Fruit fly (Drosophila melanogaster) whole organism, embryonic: ENCODE data around the gene Syt1.

ENCODE experiments used
- Bdp1 ChIP-seq: fragments of 200-800 bp; sonication (Bioruptor generic); optimal IDR thresholded peaks from 3 replicates; lab custom pipeline; 2016; ENCODE audit warnings: missing biosample characterization, missing genetic modification characterization
- C15 ChIP-seq: fragments of 200-800 bp; sonication (Bioruptor generic); IDR thresholded peaks from 3 replicates; pipeline ENCODE4 v1.3.6; 2022; ENCODE audit warnings: missing biosample characterization, missing genetic modification characterization
- CG10209 ChIP-seq: fragments of 200-800 bp; sonication (Bioruptor generic); optimal IDR thresholded peaks from 3 replicates; lab custom pipeline; 2017; ENCODE audit warnings: missing biosample characterization, mild to moderate bottlenecking, missing genetic modification characterization, missing genetic modification reagents
- CG10267 ChIP-seq: fragments of 200-800 bp; sonication (Bioruptor generic); optimal IDR thresholded peaks from 2 replicates; lab custom pipeline; 2018; ENCODE audit warnings: missing biosample characterization, mild to moderate bottlenecking, missing genetic modification characterization, moderate library complexity
- CG10321 ChIP-seq: fragments of 200-800 bp; sonication (Bioruptor generic); IDR thresholded peaks from 2 replicates; pipeline ENCODE4 v1.3.6; 2022; ENCODE audit warnings: missing biosample characterization, missing genetic modification characterization
- CG11093 ChIP-seq: fragments of 200-800 bp; sonication (Bioruptor generic); IDR thresholded peaks from 3 replicates; pipeline ENCODE4 v1.3.6; 2022; ENCODE audit warnings: missing biosample characterization, missing genetic modification characterization
- CG12155 ChIP-seq: fragments of 200-800 bp; sonication (Bioruptor generic); optimal IDR thresholded peaks from 3 replicates; lab custom pipeline; 2016; ENCODE audit warnings: missing biosample characterization, missing genetic modification characterization
- CG12219 ChIP-seq: fragments of 200-800 bp; sonication (Bioruptor generic); optimal IDR thresholded peaks from 3 replicates; lab custom pipeline; 2018; ENCODE audit warnings: missing biosample characterization, mild to moderate bottlenecking, missing genetic modification characterization
- CG12769 ChIP-seq: fragments of 200-800 bp; sonication (Bioruptor generic); optimal IDR thresholded peaks from 2 replicates; lab custom pipeline; 2019; ENCODE audit warnings: missing biosample characterization, mild to moderate bottlenecking, missing genetic modification characterization, moderate library complexity
- CG13287 ChIP-seq: fragments of 200-800 bp; sonication (Bioruptor generic); IDR thresholded peaks from 2 replicates; pipeline ENCODE4 v1.3.6; 2022; ENCODE audit warnings: missing biosample characterization, missing genetic modification characterization; ENCODE audit not compliant: partially characterized antibody
- CG14050 ChIP-seq: fragments of 200-800 bp; sonication (Bioruptor generic); IDR thresholded peaks from 3 replicates; pipeline ENCODE4 v1.3.6; 2022; ENCODE audit warnings: missing biosample characterization, missing genetic modification characterization
- CG1529 ChIP-seq: fragments of 200-800 bp; sonication (Bioruptor generic); optimal IDR thresholded peaks from 3 replicates; lab custom pipeline; 2018; ENCODE audit warnings: missing biosample characterization, missing genetic modification characterization
- CG15601 ChIP-seq: fragments of 200-800 bp; sonication (Bioruptor generic); optimal IDR thresholded peaks from 3 replicates; lab custom pipeline; 2019; ENCODE audit warnings: missing biosample characterization, mild to moderate bottlenecking, missing genetic modification characterization, moderate library complexity
- CG18619 ChIP-seq: fragments of 200-800 bp; sonication (Bioruptor generic); optimal IDR thresholded peaks from 3 replicates; lab custom pipeline; 2017; ENCODE audit warnings: missing biosample characterization, mild to moderate bottlenecking, missing genetic modification characterization
- CG2120 ChIP-seq: fragments of 200-800 bp; sonication (Bioruptor generic); optimal IDR thresholded peaks from 3 replicates; lab custom pipeline; 2016; ENCODE audit warnings: missing biosample characterization, missing genetic modification characterization
- CG30403 ChIP-seq: fragments of 200-800 bp; sonication (Bioruptor generic); optimal IDR thresholded peaks from 3 replicates; lab custom pipeline; 2016; ENCODE audit warnings: missing biosample characterization, missing genetic modification characterization
- CG5245 ChIP-seq: fragments of 200-800 bp; sonication (Bioruptor generic); optimal IDR thresholded peaks from 3 replicates; lab custom pipeline; 2016; ENCODE audit warnings: missing biosample characterization, missing genetic modification characterization
- CG7357 ChIP-seq: fragments of 200-800 bp; sonication (Bioruptor generic); IDR thresholded peaks from 3 replicates; pipeline ENCODE4 v1.3.6; 2022; ENCODE audit warnings: missing biosample characterization, missing genetic modification characterization
- CG8924 ChIP-seq: fragments of 200-800 bp; optimal IDR thresholded peaks from 3 replicates; lab custom pipeline; 2019; ENCODE audit warnings: missing biosample characterization, mild to moderate bottlenecking, missing genetic modification characterization, moderate library complexity
- CG9817 ChIP-seq: fragments of 200-800 bp; sonication (Bioruptor generic); optimal IDR thresholded peaks from 2 replicates; lab custom pipeline; 2018; ENCODE audit warnings: missing biosample characterization, mild to moderate bottlenecking, missing genetic modification characterization, moderate library complexity
- D19A ChIP-seq: fragments of 200-800 bp; optimal IDR thresholded peaks from 3 replicates; lab custom pipeline; 2019; ENCODE audit warnings: missing biosample characterization, mild to moderate bottlenecking, missing genetic modification characterization, moderate library complexity
- D19B ChIP-seq: fragments of 200-800 bp; sonication (Bioruptor generic); optimal IDR thresholded peaks from 2 replicates; lab custom pipeline; 2017; ENCODE audit warnings: missing biosample characterization, mild to moderate bottlenecking, missing genetic modification characterization
- Deaf1 ChIP-seq: fragments of 200-800 bp; optimal IDR thresholded peaks from 3 replicates; lab custom pipeline; 2019; ENCODE audit warnings: missing biosample characterization, mild to moderate bottlenecking, missing genetic modification characterization, moderate library complexity
- Dip2 ChIP-seq: fragments of 200-800 bp; sonication (Bioruptor generic); IDR thresholded peaks from 2 replicates; pipeline ENCODE4 v1.3.6; 2022; ENCODE audit warnings: missing biosample characterization, missing genetic modification characterization
- Dip3 ChIP-seq: fragments of 200-800 bp; sonication (Bioruptor generic); optimal IDR thresholded peaks from 3 replicates; lab custom pipeline; 2016; ENCODE audit warnings: missing biosample characterization, missing genetic modification characterization
- Ets65A ChIP-seq: fragments of 200-800 bp; sonication (Bioruptor generic); peaks from one replicate; lab custom pipeline; 2016; ENCODE audit warnings: missing biosample characterization, missing genetic modification characterization
- MESR4 ChIP-seq: fragments of 200-800 bp; sonication (Bioruptor generic); optimal IDR thresholded peaks from 2 replicates; lab custom pipeline; 2018; ENCODE audit warnings: missing biosample characterization, mild to moderate bottlenecking, missing genetic modification characterization, moderate library complexity
- Mad ChIP-seq: fragments of 200-800 bp; sonication (Bioruptor generic); optimal IDR thresholded peaks from 2 replicates; lab custom pipeline; 2016; ENCODE audit warnings: missing biosample characterization, missing genetic modification characterization
- Meics ChIP-seq: fragments of 200-800 bp; sonication (Bioruptor generic); optimal IDR thresholded peaks from 2 replicates; lab custom pipeline; 2017; ENCODE audit warnings: missing biosample characterization, mild to moderate bottlenecking, missing genetic modification characterization
- NfI ChIP-seq: fragments of 200-800 bp; sonication (Bioruptor generic); optimal IDR thresholded peaks from 3 replicates; lab custom pipeline; 2018; ENCODE audit warnings: missing biosample characterization, mild to moderate bottlenecking, missing genetic modification characterization, moderate library complexity
- Ptx1 ChIP-seq: fragments of 200-800 bp; sonication (Bioruptor generic); IDR thresholded peaks from 2 replicates; pipeline ENCODE4 v1.3.6; 2022; ENCODE audit warnings: missing biosample characterization, missing genetic modification characterization
- Ravus ChIP-seq: fragments of 200-800 bp; sonication (Bioruptor generic); IDR thresholded peaks from 2 replicates; pipeline ENCODE4 v1.3.6; 2022; ENCODE audit warnings: missing biosample characterization, missing genetic modification characterization
- Rfx ChIP-seq: fragments of 200-800 bp; sonication (Bioruptor generic); IDR thresholded peaks from 2 replicates; pipeline ENCODE4 v1.3.6; 2022; ENCODE audit warnings: missing biosample characterization, missing genetic modification characterization
- Sry-δ ChIP-seq: fragments of 200-800 bp; sonication (Bioruptor generic); optimal IDR thresholded peaks from 2 replicates; lab custom pipeline; 2016; ENCODE audit warnings: missing biosample characterization, missing genetic modification characterization
- ato ChIP-seq: fragments of 200-800 bp; sonication (Bioruptor generic); IDR thresholded peaks from 2 replicates; pipeline ENCODE4 v1.3.6; 2022; ENCODE audit warnings: missing biosample characterization, missing genetic modification characterization; ENCODE audit not compliant: partially characterized antibody
- crc ChIP-seq: fragments of 200-800 bp; sonication (Bioruptor generic); optimal IDR thresholded peaks from 2 replicates; lab custom pipeline; 2016; ENCODE audit warnings: missing biosample characterization, missing genetic modification characterization
- crol ChIP-seq: fragments of 200-800 bp; sonication (Bioruptor generic); IDR thresholded peaks from 2 replicates; pipeline ENCODE4 v1.3.6; 2022; ENCODE audit warnings: missing biosample characterization, missing genetic modification characterization
- danr ChIP-seq: fragments of 200-800 bp; sonication (Bioruptor generic); IDR thresholded peaks from 2 replicates; pipeline ENCODE4 v1.3.6; 2022; ENCODE audit warnings: missing biosample characterization, missing genetic modification characterization
- dpn ChIP-seq, 2 experiments: fragments of 200-800 bp; sonication (Bioruptor generic); optimal IDR thresholded peaks; 3 replicates each; lab custom pipeline; 2016; ENCODE audit warnings: missing biosample characterization in 2 of 2, missing genetic modification characterization in 2 of 2
- esg ChIP-seq: fragments of 200-800 bp; sonication (Bioruptor generic); conservative IDR thresholded peaks from 2 replicates; pipeline ENCODE4 v1.3.6; 2022; ENCODE audit warnings: missing biosample characterization, missing genetic modification characterization
- fd102C ChIP-seq: fragments of 200-800 bp; sonication (Bioruptor generic); optimal IDR thresholded peaks from 2 replicates; lab custom pipeline; 2018; ENCODE audit warnings: missing biosample characterization, mild to moderate bottlenecking, missing genetic modification characterization, moderate library complexity
- fu2 ChIP-seq: fragments of 200-800 bp; sonication (Bioruptor generic); optimal IDR thresholded peaks from 2 replicates; lab custom pipeline; 2016; ENCODE audit warnings: missing biosample characterization, missing genetic modification characterization
- ham ChIP-seq: fragments of 200-800 bp; sonication (Bioruptor generic); IDR thresholded peaks from 2 replicates; pipeline ENCODE4 v1.3.6; 2022; ENCODE audit warnings: missing biosample characterization, missing genetic modification characterization
- hbn ChIP-seq: fragments of 200-800 bp; sonication (Bioruptor generic); IDR thresholded peaks from 2 replicates; pipeline ENCODE4 v1.3.6; 2022; ENCODE audit warnings: missing biosample characterization, missing genetic modification characterization; ENCODE audit not compliant: partially characterized antibody
- hkb ChIP-seq, 2 experiments: fragments of 200-800 bp in 1 of 2; fragments of >200 bp in 1 of 2; sonication (Bioruptor generic) in 1 of 2; IDR thresholded peaks in 1 of 2; optimal IDR thresholded peaks in 1 of 2; 2 replicates each; pipeline versions ENCODE4 v1.3.6 to Lab custom; 2017 to 2022; ENCODE audit warnings: missing biosample characterization in 1 of 2, missing genetic modification characterization in 1 of 2
- mirr ChIP-seq: fragments of 200-800 bp; sonication (Bioruptor generic); optimal IDR thresholded peaks from 3 replicates; lab custom pipeline; 2018; ENCODE audit warnings: missing biosample characterization, mild to moderate bottlenecking, missing genetic modification characterization
- p53 ChIP-seq: fragments of 200-800 bp; sonication (Bioruptor generic); optimal IDR thresholded peaks from 2 replicates; lab custom pipeline; 2016; ENCODE audit warnings: missing biosample characterization, missing genetic modification characterization
- pum ChIP-seq: fragments of 200-800 bp; sonication (Bioruptor generic); optimal IDR thresholded peaks from 2 replicates; lab custom pipeline; 2016; ENCODE audit warnings: missing biosample characterization, missing genetic modification characterization
- seq ChIP-seq: fragments of 200-800 bp; sonication (Bioruptor generic); IDR thresholded peaks from 2 replicates; pipeline ENCODE4 v1.3.6; 2022; ENCODE audit warnings: missing biosample characterization, missing genetic modification characterization
- stc ChIP-seq: fragments of 200-800 bp; sonication (Bioruptor generic); IDR thresholded peaks from 2 replicates; pipeline ENCODE4 v1.3.6; 2022; ENCODE audit warnings: missing biosample characterization, missing genetic modification characterization
- tio ChIP-seq: fragments of 200-800 bp; sonication (Bioruptor generic); optimal IDR thresholded peaks from 2 replicates; lab custom pipeline; 2017; ENCODE audit warnings: missing biosample characterization, missing genetic modification characterization, inconsistent platforms
- wdn ChIP-seq: fragments of 200-800 bp; sonication (Bioruptor generic); IDR thresholded peaks from 2 replicates; pipeline ENCODE4 v1.3.6; 2022; ENCODE audit warnings: missing biosample characterization, missing genetic modification characterization

Gene Syt1

dm6 chr2L:2734946-2735345, 64.8 kb downstream of the Syt1 start (continued):
- TF ChIP-seq fd102C, result no peak
- no peak for TF ChIP-seq ham
- no peak for TF ChIP-seq wdn (GFP tag; lab: Robert Waterston, UW)
- TF ChIP-seq D19B (GFP tag; lab: Kevin White, UChicago), result peak; percentile 17
- TF ChIP-seq ato (GFP tag; lab: Robert Waterston, UW), result no peak
- TF ChIP-seq Ravus (GFP tag; lab: Robert Waterston, UW), result no peak
- no peak for TF ChIP-seq hbn (GFP tag; lab: Robert Waterston, UW)
- no peak for TF ChIP-seq CG14050 (GFP tag; lab: Robert Waterston, UW)
- peak; percentile 47 for TF ChIP-seq CG12769 (tag; lab: Kevin White, UChicago)
- peak; percentile 38 for TF ChIP-seq fu2 (GFP tag; lab: Kevin White, UChicago)
- no peak for TF ChIP-seq seq
- peak; percentile 12 for TF ChIP-seq Meics (GFP tag; lab: Kevin White, UChicago)
- TF ChIP-seq p53, result no peak
- 0 out of 3 replicates have a peak, but pooled peaks have one; percentile 23 for TF ChIP-seq C15 (GFP tag; lab: Robert Waterston, UW)
- no peak for TF ChIP-seq crol (GFP tag; lab: Robert Waterston, UW)
- no peak for TF ChIP-seq MESR4 (GFP tag; lab: Kevin White, UChicago)
- no peak for TF ChIP-seq CG11093 (GFP tag; lab: Robert Waterston, UW)
- no peak for TF ChIP-seq CG15601
- no peak for TF ChIP-seq tio (GFP tag; lab: Kevin White, UChicago)
- no peak for TF ChIP-seq mirr (GFP tag; lab: Kevin White, UChicago)
- no peak for TF ChIP-seq Deaf1 (tag; lab: Kevin White, UChicago)
- no peak for TF ChIP-seq CG5245 (GFP tag; lab: Kevin White, UChicago)
- TF ChIP-seq CG13287 (GFP tag; lab: Robert Waterston, UW), result no peak
- TF ChIP-seq Dip2 (GFP tag; lab: Robert Waterston, UW), result no peak
- no peak for TF ChIP-seq hkb (optimal IDR thresholded peaks at IDR 0.05; lab: Kevin White, UChicago)
- TF ChIP-seq hkb (GFP tag; IDR thresholded peaks at IDR 0.05; lab: Robert Waterston, UW), result no peak
- no peak for TF ChIP-seq Sry-δ (GFP tag; lab: Kevin White, UChicago)
- TF ChIP-seq D19A (tag; lab: Kevin White, UChicago), result no peak
- no peak for TF ChIP-seq pum (GFP tag; lab: Kevin White, UChicago)
- TF ChIP-seq stc (GFP tag; lab: Robert Waterston, UW), result no peak
- peak; percentile 43 for TF ChIP-seq Ets65A
- TF ChIP-seq dpn (GFP tag; optimal IDR thresholded peaks at IDR 0.05; lab: Kevin White, UChicago), result peak in 1 of 2 experiments; percentile 14
- no peak for TF ChIP-seq crc (GFP tag; lab: Kevin White, UChicago)
- no peak for TF ChIP-seq CG10267
- TF ChIP-seq NfI (GFP tag; lab: Kevin White, UChicago), result no peak
- TF ChIP-seq CG7357 (GFP tag; lab: Robert Waterston, UW), result 0 out of 3 replicates have a peak, but pooled peaks have one; percentile 27
- TF ChIP-seq esg (GFP tag; lab: Robert Waterston, UW), result no peak
- TF ChIP-seq CG10321 (GFP tag; lab: Robert Waterston, UW), result no peak
- TF ChIP-seq CG30403 (GFP tag; lab: Kevin White, UChicago), result peak; percentile 7
- TF ChIP-seq CG18619 (GFP tag; lab: Kevin White, UChicago), result peak; percentile 17
- no peak for TF ChIP-seq Bdp1
- no peak for TF ChIP-seq Ptx1
- TF ChIP-seq CG8924 (tag; lab: Kevin White, UChicago), result no peak
- TF ChIP-seq CG2120, result peak; percentile 63
- TF ChIP-seq CG1529 (GFP tag; lab: Kevin White, UChicago), result no peak
- TF ChIP-seq danr (GFP tag; lab: Robert Waterston, UW), result no peak
- no peak for TF ChIP-seq CG12219 (GFP tag; lab: Kevin White, UChicago)
- no peak for TF ChIP-seq CG10209 (GFP tag; lab: Kevin White, UChicago)
- no peak for TF ChIP-seq Mad (GFP tag; lab: Kevin White, UChicago)
- TF ChIP-seq Dip3 (GFP tag; lab: Kevin White, UChicago), result peak; percentile 36
- peak; percentile 51 for TF ChIP-seq Rfx (GFP tag; lab: Robert Waterston, UW)
- TF ChIP-seq CG9817, result no peak
- peak; percentile 6 for TF ChIP-seq CG12155 (GFP tag; lab: Kevin White, UChicago)
